Worm (Caenorhabditis elegans): Measurements from ENCODE around the gene srh-301.
A peak's percentile ranks its signal among the peaks of the same experiment; 100 is the strongest.

srh-301 gene

DNA sequence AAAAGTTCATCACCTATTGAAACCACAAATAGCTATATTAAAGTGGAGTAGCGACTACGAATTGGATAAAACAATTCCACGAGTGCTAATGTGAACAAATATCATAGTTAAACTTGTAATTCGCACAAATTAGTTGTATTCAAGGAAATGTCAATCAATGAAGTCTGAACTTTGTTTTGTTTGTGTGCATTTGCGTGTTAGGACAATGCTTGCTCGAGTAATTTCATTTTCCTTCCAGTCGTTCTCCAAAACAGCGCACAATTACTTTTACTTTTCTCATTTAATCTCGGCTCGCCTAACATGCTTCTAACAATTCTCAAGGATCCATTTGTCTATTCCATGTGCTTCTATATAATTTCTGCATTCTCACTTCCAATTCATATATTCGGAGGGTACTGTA lies at the start of gene srh-301:
TSS of gene srh-301 (plus strand) at position 301 of the 400 bp plus-strand sequence.
- TF ChIP-seq mab-5 (tag; optimal IDR thresholded peaks at IDR 0.05): no peak
- no peak for TF ChIP-seq nhr-77 (tag; optimal IDR thresholded peaks at IDR 0.05)
- TF ChIP-seq nhr-12 (tag; optimal IDR thresholded peaks at IDR 0.05): no peak
- no peak for TF ChIP-seq Y55F3AM.14 (GFP tag; optimal IDR thresholded peaks at IDR 0.05)
- no peak for TF ChIP-seq unc-55 (GFP tag; optimal IDR thresholded peaks at IDR 0.05)
- TF ChIP-seq sma-9 (GFP tag; optimal IDR thresholded peaks at IDR 0.05): no peak
- TF ChIP-seq sma-9 (tag; optimal IDR thresholded peaks at IDR 0.05): no peak
- TF ChIP-seq blmp-1 (tag; optimal IDR thresholded peaks at IDR 0.05; ENCODE audit: insufficient read depth): no peak
- TF ChIP-seq egl-27 (tag; optimal IDR thresholded peaks at IDR 0.05): no peak
- no peak for TF ChIP-seq nhr-25 (tag; optimal IDR thresholded peaks at IDR 0.05)
- TF ChIP-seq fos-1 (tag; optimal IDR thresholded peaks at IDR 0.05): no peak
- no peak for TF ChIP-seq nhr-237 (tag; optimal IDR thresholded peaks at IDR 0.05)
- no peak for TF ChIP-seq elt-3 (tag; optimal IDR thresholded peaks at IDR 0.05)
- no peak for TF ChIP-seq snpc-4 (tag; optimal IDR thresholded peaks at IDR 0.05)
- no peak for TF ChIP-seq ZK546.5 (tag; optimal IDR thresholded peaks at IDR 0.05)
- TF ChIP-seq aly-2 (tag; optimal IDR thresholded peaks at IDR 0.05): no peak
- no peak for TF ChIP-seq sma-3 (GFP tag; optimal IDR thresholded peaks at IDR 0.05)
- TF ChIP-seq nhr-23 (tag; optimal IDR thresholded peaks at IDR 0.05): no peak
- no peak for TF ChIP-seq mbf-1 (tag; optimal IDR thresholded peaks at IDR 0.05)

DNA sequence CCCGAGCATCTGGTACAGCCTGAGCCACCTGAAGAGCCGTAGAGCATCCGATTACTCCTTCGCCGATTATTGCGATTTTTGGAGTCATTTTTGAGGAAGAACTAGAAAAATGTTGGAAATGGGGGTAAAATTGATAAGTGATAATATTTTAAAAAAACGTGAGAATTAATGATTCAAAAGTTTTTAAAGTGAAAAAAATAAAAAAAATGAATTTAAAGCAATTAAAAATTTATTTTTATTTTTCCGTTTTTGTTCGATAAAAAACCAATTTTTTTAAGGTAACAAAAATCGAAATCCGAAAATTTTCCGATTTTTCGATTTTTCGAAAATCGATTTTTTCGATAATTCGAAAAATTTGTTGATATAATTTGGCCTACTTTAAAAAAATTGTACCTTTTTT lies 47.6 kb upstream of the srh-301 start, which contains the start of gene ddo-1:
TSS of gene ddo-1 (minus strand) at position 101 of the 400 bp plus-strand sequence.
- TF ChIP-seq mdl-1 (tag; optimal IDR thresholded peaks at IDR 0.05) (no peak), nhr-6 (tag; optimal IDR thresholded peaks at IDR 0.05) (no peak), snpc-4 (tag; optimal IDR thresholded peaks at IDR 0.05) (no peak), lin-39 (tag; optimal IDR thresholded peaks at IDR 0.05) (no peak), mab-5 (tag; optimal IDR thresholded peaks at IDR 0.05) (no peak), mbf-1 (tag; optimal IDR thresholded peaks at IDR 0.05) (no peak)

DNA sequence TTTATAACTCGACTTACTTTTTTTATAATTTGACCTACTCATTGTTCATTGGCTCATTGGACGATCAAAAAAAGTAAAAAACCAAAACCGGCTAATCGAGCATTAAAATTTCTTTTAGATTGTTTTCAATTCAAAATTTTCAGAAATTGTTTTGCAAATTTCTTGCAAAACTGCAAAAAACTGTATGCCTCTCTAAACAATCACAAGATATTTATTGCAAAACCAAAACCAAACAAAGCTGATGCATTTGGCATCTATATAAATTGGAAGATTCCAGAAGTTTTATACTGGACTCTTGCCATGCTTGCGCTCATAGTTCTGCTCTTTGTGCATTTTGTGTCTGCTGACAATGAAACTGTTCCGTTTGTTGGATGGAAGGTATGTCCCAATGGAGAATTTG lies 47.1 kb upstream of the srh-301 start, which contains the start of gene C47A10.12:
TSS of gene C47A10.12 (plus strand) at position 301 of the 400 bp plus-strand sequence.
- TF ChIP-seq sem-4 (tag; optimal IDR thresholded peaks at IDR 0.05): no peak
- no peak for TF ChIP-seq elt-3 (tag; optimal IDR thresholded peaks at IDR 0.05)
- TF ChIP-seq skn-1 (tag; optimal IDR thresholded peaks at IDR 0.05): no peak
- TF ChIP-seq unc-62 (GFP tag; optimal IDR thresholded peaks at IDR 0.05): no peak
- no peak for TF ChIP-seq lin-39 (tag; optimal IDR thresholded peaks at IDR 0.05)
- no peak for TF ChIP-seq gmeb-1 (tag; optimal IDR thresholded peaks at IDR 0.05)
- no peak for TF ChIP-seq nhr-23 (tag; optimal IDR thresholded peaks at IDR 0.05)
- no peak for TF ChIP-seq nhr-77 (tag; optimal IDR thresholded peaks at IDR 0.05)
- TF ChIP-seq nhr-10 (tag; optimal IDR thresholded peaks at IDR 0.05): no peak
- no peak for TF ChIP-seq ztf-1 (GFP tag; conservative IDR thresholded peaks at IDR 0.05)
- TF ChIP-seq nhr-237 (tag; optimal IDR thresholded peaks at IDR 0.05): no peak
- TF ChIP-seq zag-1 (tag; optimal IDR thresholded peaks at IDR 0.05): no peak
- TF ChIP-seq ceh-82 (tag; optimal IDR thresholded peaks at IDR 0.05): no peak
- TF ChIP-seq aly-2 (tag; optimal IDR thresholded peaks at IDR 0.05): no peak
- TF ChIP-seq F13H6.1 (tag; optimal IDR thresholded peaks at IDR 0.05): no peak
- TF ChIP-seq nhr-12 (tag; optimal IDR thresholded peaks at IDR 0.05): no peak
- no peak for TF ChIP-seq alr-1 (tag; optimal IDR thresholded peaks at IDR 0.05)
- no peak for TF ChIP-seq unc-55 (GFP tag; optimal IDR thresholded peaks at IDR 0.05)

DNA sequence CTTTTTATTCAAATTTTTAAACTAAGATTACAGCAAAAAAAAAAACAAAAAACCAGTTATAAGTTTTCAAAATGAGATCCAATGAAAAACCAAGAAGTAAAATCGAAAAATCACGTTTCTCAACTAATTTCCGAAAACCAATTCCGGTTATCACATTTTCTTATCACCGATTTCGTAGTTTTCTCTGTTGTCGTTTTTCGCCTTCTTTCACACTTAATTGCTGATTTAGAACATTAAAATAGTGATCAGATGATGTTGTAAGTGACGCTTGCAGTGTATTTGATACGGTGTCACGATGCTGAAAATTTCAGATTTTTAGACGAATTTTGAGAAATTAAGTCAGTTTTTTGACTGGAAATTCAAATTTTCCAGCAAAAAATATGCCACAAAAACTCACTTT lies 44.4 kb upstream of the srh-301 start:
- TF ChIP-seq lsy-2 (tag; optimal IDR thresholded peaks at IDR 0.05) (no peak), ztf-1 (GFP tag; conservative IDR thresholded peaks at IDR 0.05) (no peak), peb-1 (tag; optimal IDR thresholded peaks at IDR 0.05) (no peak), lin-39 (tag; optimal IDR thresholded peaks at IDR 0.05) (no peak), C34F6.9 (tag; optimal IDR thresholded peaks at IDR 0.05) (no peak), snpc-4 (tag; optimal IDR thresholded peaks at IDR 0.05) (no peak), zag-1 (tag; optimal IDR thresholded peaks at IDR 0.05) (no peak), nhr-129 (tag; optimal IDR thresholded peaks at IDR 0.05) (peak; percentile 19), fos-1 (tag; optimal IDR thresholded peaks at IDR 0.05) (peak; percentile 50), dmd-4 (tag; optimal IDR thresholded peaks at IDR 0.05) (no peak), crh-2 (tag; optimal IDR thresholded peaks at IDR 0.05) (peak; percentile 2)

All from whole organism, L2 larva.